Fruit fly (Drosophila melanogaster) whole organism: Measurements from ENCODE around the gene Mur18B.

Experiments used
- CG8478 ChIP-seq: fragments of >200 bp; optimal IDR thresholded peaks from 2 replicates; lab custom pipeline; 2018; ENCODE audit warnings: inconsistent platforms
- Dll ChIP-seq: fragments of >200 bp; optimal IDR thresholded peaks from 2 replicates; lab custom pipeline; 2017
- psq ChIP-seq: fragments of >200 bp; optimal IDR thresholded peaks from 2 replicates; lab custom pipeline; 2017
- usp ChIP-seq: fragments of >200 bp; optimal IDR thresholded peaks from 2 replicates; lab custom pipeline; 2017; ENCODE audit warnings: missing biosample characterization, missing genetic modification characterization, mixed read lengths

dm6 chrX:19166152-19166935 lies 46.7 kb upstream of the Mur18B start:
- no peak for TF ChIP-seq usp
- TF ChIP-seq psq (lab: Kevin White, UChicago): no peak
- no peak for TF ChIP-seq Dll (lab: Kevin White, UChicago)
- no peak for TF ChIP-seq CG8478 (lab: Kevin White, UChicago)
